Worm (Caenorhabditis elegans): ENCODE measurements around the gene npr-11.

Gene npr-11

ce11 chrX:1206029-1206428, 49.4 kb downstream of the npr-11 start, which contains the start of gene T13G4.7:
T13G4.7 (minus strand) TSS chrX:1206129.
- TF ChIP-seq jun-1 (tag; optimal IDR thresholded peaks at IDR 0.05) (no peak), fkh-2 (tag; optimal IDR thresholded peaks at IDR 0.05) (no peak)

DNA sequence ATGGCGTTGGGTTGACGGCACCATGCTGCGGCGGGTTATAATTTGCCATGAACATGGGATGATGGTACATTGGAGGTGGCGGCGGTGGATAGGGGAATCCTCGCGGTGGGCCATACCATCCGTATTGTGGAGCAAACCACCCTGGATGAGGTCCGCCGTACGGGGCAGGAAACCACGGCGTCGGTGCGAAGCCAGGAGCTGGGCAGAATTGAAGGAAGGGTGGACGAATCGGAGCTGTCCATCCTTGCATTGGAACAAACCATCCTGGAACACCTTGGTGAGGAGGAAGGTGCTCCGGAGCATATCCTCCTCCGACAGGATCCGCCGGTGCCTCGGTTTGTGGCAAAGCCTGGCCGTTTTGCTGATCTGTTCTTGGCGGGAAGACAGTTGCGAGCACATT, 52.8 kb downstream of the npr-11 start:
- TF ChIP-seq ceh-82 (tag; optimal IDR thresholded peaks at IDR 0.05) (no peak), nhr-76 (tag; optimal IDR thresholded peaks at IDR 0.05) (no peak), ceh-9 (tag; optimal IDR thresholded peaks at IDR 0.05) (no peak), aly-2 (tag; optimal IDR thresholded peaks at IDR 0.05) (no peak), egl-27 (tag; optimal IDR thresholded peaks at IDR 0.05) (no peak), nhr-12 (tag; optimal IDR thresholded peaks at IDR 0.05) (no peak), nhr-11 (tag; optimal IDR thresholded peaks at IDR 0.05) (no peak), nhr-23 (tag; optimal IDR thresholded peaks at IDR 0.05) (no peak), nhr-237 (tag; optimal IDR thresholded peaks at IDR 0.05) (no peak), eor-1 (tag; optimal IDR thresholded peaks at IDR 0.05) (no peak), hmg-11 (tag; optimal IDR thresholded peaks at IDR 0.05) (no peak), mml-1 (tag; optimal IDR thresholded peaks at IDR 0.05) (no peak), ztf-11 (tag; optimal IDR thresholded peaks at IDR 0.05) (no peak), unc-62 (GFP tag; optimal IDR thresholded peaks at IDR 0.05) (no peak), mdl-1 (tag; optimal IDR thresholded peaks at IDR 0.05) (no peak), nhr-77 (tag; optimal IDR thresholded peaks at IDR 0.05) (no peak), ama-1 (optimal IDR thresholded peaks at IDR 0.05) (no peak)
